Fruit fly (Drosophila melanogaster) whole organism, adult: Measurements from ENCODE around the gene CG7126.

Experiments
- CG12768 ChIP-seq: fragments of 200-800 bp; sonication (Bioruptor generic); optimal IDR thresholded peaks from 2 replicates; lab custom pipeline; 2017; ENCODE audit warnings: missing biosample characterization, missing genetic modification characterization, mild to moderate bottlenecking, moderate library complexity, missing genetic modification reagents
- Crg-1 ChIP-seq: fragments of 200-800 bp; sonication (Bioruptor generic); optimal IDR thresholded peaks from 2 replicates; lab custom pipeline; 2016; ENCODE audit warnings: missing biosample characterization, missing genetic modification characterization
- Mnt ChIP-seq: fragments of 200-800 bp; sonication (Bioruptor generic); optimal IDR thresholded peaks from 2 replicates; lab custom pipeline; 2016; ENCODE audit warnings: missing biosample characterization, mild to moderate bottlenecking, missing genetic modification characterization
- bab1 ChIP-seq: fragments of 200-800 bp; sonication (Bioruptor generic); optimal IDR thresholded peaks from 3 replicates; lab custom pipeline; 2019; ENCODE audit warnings: missing biosample characterization, mild to moderate bottlenecking, missing genetic modification characterization, moderate library complexity
- cic ChIP-seq: fragments of 200-800 bp; sonication (Bioruptor generic); optimal IDR thresholded peaks from 2 replicates; lab custom pipeline; 2017; ENCODE audit warnings: missing biosample characterization, mild to moderate bottlenecking, missing genetic modification characterization, moderate library complexity
- cnc ChIP-seq, 2 experiments: fragments of >200 bp; optimal IDR thresholded peaks; 2 replicates each; lab custom pipeline; 2017
- ovo ChIP-seq: fragments of 200-800 bp; sonication (Bioruptor generic); optimal IDR thresholded peaks from 2 replicates; lab custom pipeline; 2016; ENCODE audit warnings: missing biosample characterization, missing genetic modification characterization

- TF ChIP-seq CG12768 (no peak), bab1 (GFP tag; lab: Kevin White, UChicago) (no peak), ovo (no peak), cic (no peak), Mnt (GFP tag; lab: Kevin White, UChicago) (peak; percentile 30), cnc (optimal IDR thresholded peaks at IDR 0.05; lab: Kevin White, UChicago) (no peak), Crg-1 (GFP tag; lab: Kevin White, UChicago) (no peak)
Observed at dm6 chr3R:18292371-18292770, 10.3 kb downstream of the CG7126 start.
